Worm (Caenorhabditis elegans) whole organism, midembryonic: ENCODE data around the gene osm-10.

Experiments
- T22C8.4 ChIP-seq: fragments of 200-800 bp; sonication (Bioruptor generic); IDR thresholded peaks from 2 replicates; pipeline ENCODE4 v1.3.6; 2022; ENCODE audit warnings: missing genetic modification characterization, missing compliant biosample characterization
- cog-1 ChIP-seq: sonication (generic microtip); optimal IDR thresholded peaks from 2 replicates; lab custom pipeline; 2016; ENCODE audit warnings: missing genetic modification characterization, missing compliant biosample characterization
- klf-2 ChIP-seq: fragments of 200-800 bp; sonication (Bioruptor generic); conservative IDR thresholded peaks from 2 replicates; pipeline ENCODE4 v1.3.6; 2022; ENCODE audit warnings: missing genetic modification reagents, missing genetic modification characterization, missing compliant biosample characterization
- med-1 ChIP-seq: sonication (generic microtip); optimal IDR thresholded peaks from 2 replicates; lab custom pipeline; 2017; ENCODE audit warnings: missing genetic modification characterization, mild to moderate bottlenecking, missing compliant biosample characterization, antibody characterized with exemption, missing genetic modification reagents; ENCODE audit not compliant: insufficient read depth
- ref-1 ChIP-seq: fragments of 200-800 bp; sonication (Bioruptor generic); conservative IDR thresholded peaks from 2 replicates; pipeline ENCODE4 v1.3.6; 2022; ENCODE audit warnings: missing genetic modification reagents, missing genetic modification characterization, missing compliant biosample characterization
- tab-1 ChIP-seq: fragments of 200-800 bp; sonication (Bioruptor generic); IDR thresholded peaks from 2 replicates; pipeline ENCODE4 v1.3.6; 2022; ENCODE audit warnings: missing genetic modification characterization, missing compliant biosample characterization
- ztf-23 ChIP-seq: fragments of 200-800 bp; sonication (Bioruptor generic); IDR thresholded peaks from 2 replicates; pipeline ENCODE4 v1.3.6; 2022; ENCODE audit warnings: missing genetic modification reagents, missing genetic modification characterization, missing compliant biosample characterization
- ztf-29 ChIP-seq: fragments of 200-800 bp; sonication (Bioruptor generic); IDR thresholded peaks from 2 replicates; pipeline ENCODE4 v1.3.6; 2022; ENCODE audit warnings: missing genetic modification reagents, missing genetic modification characterization, missing compliant biosample characterization

- no peak for TF ChIP-seq T22C8.4 (GFP tag; lab: Robert Waterston, UW)
- TF ChIP-seq ztf-23 (GFP tag; lab: Robert Waterston, UW), result no peak
- TF ChIP-seq cog-1, result no peak
- no peak for TF ChIP-seq ztf-29 (GFP tag; lab: Robert Waterston, UW)
- TF ChIP-seq tab-1 (GFP tag; lab: Robert Waterston, UW), result no peak
- TF ChIP-seq ref-1 (GFP tag; lab: Robert Waterston, UW), result no peak
- no peak for TF ChIP-seq med-1 (GFP tag; lab: Kevin White, UChicago)
- no peak for TF ChIP-seq klf-2 (GFP tag; lab: Robert Waterston, UW)
Measured at ce11 chrIII:7253669-7254068, 10.6 kb downstream of the osm-10 start.
